Fruit fly (Drosophila melanogaster) whole organism, pupa: Measurements from ENCODE around the gene CG6769.
A peak's percentile ranks its signal among the peaks of the same experiment; 100 is the strongest.

ENCODE experiments used
- CG12605 ChIP-seq: fragments of 200-800 bp; sonication (Bioruptor generic); IDR thresholded peaks from 2 replicates; pipeline ENCODE4 v1.3.6; 2022; ENCODE audit warnings: missing biosample characterization, missing genetic modification characterization
- CG13204 ChIP-seq: fragments of 200-800 bp; sonication (Bioruptor generic); optimal IDR thresholded peaks from 2 replicates; lab custom pipeline; 2018; ENCODE audit warnings: missing biosample characterization, mild to moderate bottlenecking, missing genetic modification characterization, moderate library complexity
- CG15710 ChIP-seq: fragments of 200-800 bp; sonication (Bioruptor generic); optimal IDR thresholded peaks from 2 replicates; lab custom pipeline; 2018; ENCODE audit warnings: missing biosample characterization, mild to moderate bottlenecking, missing genetic modification characterization, moderate library complexity
- CG17806 ChIP-seq: fragments of 200-800 bp; sonication (Bioruptor generic); optimal IDR thresholded peaks from 2 replicates; lab custom pipeline; 2018; ENCODE audit warnings: missing biosample characterization, mild to moderate bottlenecking, missing genetic modification characterization, moderate library complexity
- CG34367 ChIP-seq: fragments of 200-800 bp; sonication (Bioruptor generic); optimal IDR thresholded peaks from 2 replicates; lab custom pipeline; 2018; ENCODE audit warnings: missing biosample characterization, mild to moderate bottlenecking, missing genetic modification characterization
- CG4496 ChIP-seq: fragments of 200-800 bp; sonication (Bioruptor generic); IDR thresholded peaks from 3 replicates; pipeline ENCODE4 v1.3.6; 2022; ENCODE audit warnings: missing biosample characterization, missing genetic modification characterization
- CG8159 ChIP-seq: fragments of 200-800 bp; sonication (Bioruptor generic); optimal IDR thresholded peaks from 3 replicates; lab custom pipeline; 2018; ENCODE audit warnings: missing biosample characterization, mild to moderate bottlenecking, missing genetic modification characterization, moderate library complexity
- D1 ChIP-seq: fragments of 200-800 bp; sonication (Bioruptor generic); optimal IDR thresholded peaks from 2 replicates; lab custom pipeline; 2018; ENCODE audit warnings: missing biosample characterization, mild to moderate bottlenecking, missing genetic modification characterization, moderate library complexity
- EcR ChIP-seq: fragments of 200-800 bp; sonication (Bioruptor generic); optimal IDR thresholded peaks from 3 replicates; lab custom pipeline; 2019; ENCODE audit warnings: missing biosample characterization, missing genetic modification characterization, mild to moderate bottlenecking, moderate library complexity, missing genetic modification reagents
- Pif1B ChIP-seq: fragments of 200-800 bp; sonication (Bioruptor generic); optimal IDR thresholded peaks from 3 replicates; lab custom pipeline; 2016; ENCODE audit warnings: missing biosample characterization, missing genetic modification characterization
- Snoo ChIP-seq: fragments of 200-800 bp; sonication (Bioruptor generic); optimal IDR thresholded peaks from 3 replicates; lab custom pipeline; 2017; ENCODE audit warnings: missing biosample characterization, mild to moderate bottlenecking, missing genetic modification characterization, inconsistent platforms
- fd96Ca ChIP-seq: fragments of 200-800 bp; sonication (Bioruptor generic); IDR thresholded peaks from 3 replicates; pipeline ENCODE4 v1.3.6; 2022; ENCODE audit warnings: missing biosample characterization, missing genetic modification characterization
- gl ChIP-seq: fragments of 200-800 bp; sonication (Bioruptor generic); optimal IDR thresholded peaks from 2 replicates; lab custom pipeline; 2018; ENCODE audit warnings: missing biosample characterization, mild to moderate bottlenecking, missing genetic modification characterization

dm6 chrX:17841923-17842322 lies 18.9 kb upstream of the CG6769 start, which contains the start of gene Taf9:
- TF ChIP-seq Snoo (tag; lab: Kevin White, UChicago) (no peak), CG34367 (tag; lab: Kevin White, UChicago) (no peak), CG4496 (peak; percentile 40; the same call in 1 of the 3 replicates), Pif1B (no peak), CG15710 (tag; lab: Kevin White, UChicago) (no peak), CG12605 (GFP tag; lab: Robert Waterston, UW) (no peak), CG8159 (no peak), gl (tag; lab: Kevin White, UChicago) (no peak), CG13204 (GFP tag; lab: Kevin White, UChicago) (no peak), EcR (no peak), D1 (no peak), fd96Ca (GFP tag; lab: Robert Waterston, UW) (no peak), CG17806 (no peak)
